Worm (Caenorhabditis elegans) whole organism, early embryonic: ENCODE results near the gene T02C5.1.

Experiments
- aly-1 ChIP-seq: sonication (generic microtip); optimal IDR thresholded peaks from 2 replicates; lab custom pipeline; 2016; ENCODE audit warnings: missing genetic modification characterization, missing compliant biosample characterization
- ama-1 ChIP-seq: fragments of 150-350 bp; optimal IDR thresholded peaks from 2 replicates; lab custom pipeline; 2014
- ceh-13 ChIP-seq: fragments of 200-800 bp; sonication (Bioruptor generic); optimal IDR thresholded peaks from 2 replicates; lab custom pipeline; 2018; ENCODE audit warnings: mild to moderate bottlenecking, missing genetic modification characterization, missing compliant biosample characterization
- ets-7 ChIP-seq: sonication (generic microtip); optimal IDR thresholded peaks from 2 replicates; lab custom pipeline; 2016; ENCODE audit warnings: missing genotype, missing genetic modification characterization, missing compliant biosample characterization
- hmg-4 ChIP-seq: fragments of 200-800 bp; sonication (Bioruptor generic); optimal IDR thresholded peaks from 2 replicates; lab custom pipeline; 2018; ENCODE audit warnings: mild to moderate bottlenecking, missing genetic modification characterization, missing compliant biosample characterization
- scrt-1 ChIP-seq: fragments of 200-800 bp; sonication (Bioruptor generic); IDR thresholded peaks from 2 replicates; pipeline ENCODE4 v1.3.6; 2022; ENCODE audit warnings: missing genetic modification characterization, missing compliant biosample characterization
- sea-1 ChIP-seq: fragments of 200-800 bp; sonication (Bioruptor generic); conservative IDR thresholded peaks from 2 replicates; pipeline ENCODE4 v1.3.6; 2022; ENCODE audit warnings: missing genetic modification characterization, missing compliant biosample characterization

ce11 chrX:2694725-2695124, at the start of gene T02C5.1:
- TF ChIP-seq ama-1 (lab: Kevin White, UChicago): no peak
- no peak for TF ChIP-seq ceh-13
- no peak for TF ChIP-seq scrt-1 (GFP tag; lab: Robert Waterston, UW)
- TF ChIP-seq ets-7 (tag; lab: Kevin White, UChicago): no peak
- no peak for TF ChIP-seq hmg-4 (GFP tag; lab: Kevin White, UChicago)
- TF ChIP-seq sea-1 (GFP tag; lab: Robert Waterston, UW): no peak
- no peak for TF ChIP-seq aly-1 (tag; lab: Kevin White, UChicago)
